Worm (Caenorhabditis elegans): ENCODE measurements around the gene unc-97.

DNA sequence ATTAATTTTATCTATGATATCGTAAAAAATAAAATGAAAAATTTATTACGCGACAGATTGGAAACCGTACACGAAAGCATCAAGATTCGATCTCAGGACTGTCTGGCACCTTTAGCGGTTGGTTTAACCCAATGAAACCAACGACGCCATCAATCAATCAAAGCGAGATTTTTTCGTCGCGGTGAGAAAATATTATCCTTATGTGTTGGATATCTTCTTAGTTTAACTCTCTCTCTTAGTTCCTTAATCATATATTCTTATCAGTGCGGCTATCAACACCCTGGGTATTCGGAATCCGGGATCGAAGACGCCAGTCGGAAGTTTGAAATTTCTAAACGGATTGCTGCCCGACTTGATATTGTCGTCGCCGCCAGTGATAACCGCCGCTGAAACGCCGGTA is 12.1 kb downstream of the unc-97 start:
- no peak for TF ChIP-seq unc-62 (GFP tag; optimal IDR thresholded peaks at IDR 0.05)
- TF ChIP-seq fos-1 (tag; optimal IDR thresholded peaks at IDR 0.05) = no peak
- TF ChIP-seq unc-39 (tag; optimal IDR thresholded peaks at IDR 0.05) = no peak
- TF ChIP-seq nhr-11 (tag; optimal IDR thresholded peaks at IDR 0.05) = no peak
- TF ChIP-seq ama-1 (optimal IDR thresholded peaks at IDR 0.05) = no peak
- TF ChIP-seq mdl-1 (tag; optimal IDR thresholded peaks at IDR 0.05) = no peak
- TF ChIP-seq hmg-11 (tag; optimal IDR thresholded peaks at IDR 0.05) = no peak
- no peak for TF ChIP-seq ZK546.5 (tag; optimal IDR thresholded peaks at IDR 0.05)
- TF ChIP-seq ztf-11 (tag; optimal IDR thresholded peaks at IDR 0.05) = no peak
- no peak for TF ChIP-seq nhr-77 (tag; optimal IDR thresholded peaks at IDR 0.05)
- no peak for TF ChIP-seq fkh-2 (tag; optimal IDR thresholded peaks at IDR 0.05)
- no peak for TF ChIP-seq nhr-28 (tag; optimal IDR thresholded peaks at IDR 0.05)
- no peak for TF ChIP-seq zag-1 (tag; optimal IDR thresholded peaks at IDR 0.05)
